Worm (Caenorhabditis elegans): ENCODE measurements around the gene F13H10.5.

Gene F13H10.5

DNA sequence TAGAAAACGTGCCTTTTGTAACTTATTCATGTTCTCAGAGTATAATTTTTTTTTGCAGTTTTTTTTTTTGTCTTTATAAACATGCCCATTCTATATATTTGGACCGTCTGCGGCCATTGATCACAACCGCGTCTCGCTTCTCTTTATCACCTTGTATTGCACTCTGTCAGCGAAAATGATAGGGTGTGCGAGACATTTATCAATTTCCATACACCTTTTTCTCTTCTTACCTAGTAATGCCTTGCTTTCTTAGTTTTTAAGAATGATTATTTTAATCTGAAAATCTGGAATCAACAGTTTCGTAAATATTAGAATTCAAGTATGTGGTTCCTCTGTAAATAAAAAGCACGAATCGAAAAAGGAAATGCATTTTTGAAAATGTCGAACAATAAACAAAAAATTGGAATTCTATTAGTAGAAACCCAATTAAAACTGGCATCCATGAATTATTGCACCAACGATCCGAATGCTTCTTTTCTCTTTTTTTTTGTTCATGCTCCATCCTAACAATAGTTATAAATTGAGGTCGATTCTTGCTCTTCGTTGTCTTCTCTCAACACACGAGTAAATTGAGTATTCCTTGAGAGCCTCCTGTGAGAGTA, 46.4 kb downstream of the F13H10.5 start:
- TF ChIP-seq pes-1 (GFP tag; IDR thresholded peaks at IDR 0.05), result no peak
- no peak for TF ChIP-seq sea-1 (GFP tag; conservative IDR thresholded peaks at IDR 0.05)
- no peak for TF ChIP-seq tbx-11 (GFP tag; IDR thresholded peaks at IDR 0.05)
- TF ChIP-seq ceh-13 (GFP tag; optimal IDR thresholded peaks at IDR 0.05), result no peak
- no peak for TF ChIP-seq scrt-1 (GFP tag; IDR thresholded peaks at IDR 0.05)
- no peak for TF ChIP-seq aly-1 (tag; optimal IDR thresholded peaks at IDR 0.05)
- no peak for TF ChIP-seq flt-1 (GFP tag; IDR thresholded peaks at IDR 0.05)
- TF ChIP-seq tbx-37 (GFP tag; conservative IDR thresholded peaks at IDR 0.05), result no peak
- no peak for TF ChIP-seq ceh-36 (tag; optimal IDR thresholded peaks at IDR 0.05)
- no peak for TF ChIP-seq hnd-1 (tag; optimal IDR thresholded peaks at IDR 0.05)
- no peak for TF ChIP-seq ama-1 (optimal IDR thresholded peaks at IDR 0.05)
- no peak for TF ChIP-seq tra-4 (tag; optimal IDR thresholded peaks at IDR 0.05)
- TF ChIP-seq F13C5.2 (tag; optimal IDR thresholded peaks at IDR 0.05), result no peak
- TF ChIP-seq hmbx-1 (tag; optimal IDR thresholded peaks at IDR 0.05), result no peak

DNA sequence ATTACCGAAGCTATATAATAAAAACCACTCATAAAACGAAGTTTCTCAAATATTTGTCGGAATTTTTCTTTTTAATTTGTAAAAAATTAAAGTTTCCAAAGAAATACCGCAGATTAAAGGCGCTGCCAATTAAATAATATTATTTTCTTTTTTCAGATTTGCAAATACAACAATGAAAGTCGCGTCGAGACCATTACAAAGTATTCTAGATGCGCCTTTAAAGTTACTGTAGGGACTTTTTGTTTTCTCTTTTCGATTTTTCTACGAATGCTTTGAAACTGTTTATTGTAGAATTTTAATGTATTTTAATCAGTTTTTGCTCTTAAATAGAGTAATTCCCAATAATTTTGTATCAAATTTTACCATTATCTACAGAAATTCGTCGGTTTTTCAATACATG, 47.4 kb downstream of the F13H10.5 start:
- TF ChIP-seq ceh-13 (GFP tag; optimal IDR thresholded peaks at IDR 0.05), result no peak
- TF ChIP-seq hnd-1 (tag; optimal IDR thresholded peaks at IDR 0.05), result no peak
- TF ChIP-seq hmg-4 (GFP tag; optimal IDR thresholded peaks at IDR 0.05), result no peak
- TF ChIP-seq F13C5.2 (tag; optimal IDR thresholded peaks at IDR 0.05), result no peak
- TF ChIP-seq tbx-11 (GFP tag; IDR thresholded peaks at IDR 0.05), result no peak
- TF ChIP-seq sea-1 (GFP tag; conservative IDR thresholded peaks at IDR 0.05), result no peak
- TF ChIP-seq pes-1 (GFP tag; IDR thresholded peaks at IDR 0.05), result no peak

DNA sequence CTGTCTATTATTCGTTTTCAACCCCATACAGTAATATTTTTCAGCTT, 47.6 kb downstream of the F13H10.5 start, which contains the start of gene kdin-1:
kdin-1 (plus strand) TSS at position 38 of the 47 bp plus-strand sequence.
- TF ChIP-seq ets-7 (tag; optimal IDR thresholded peaks at IDR 0.05), result no peak
- TF ChIP-seq hnd-1 (tag; optimal IDR thresholded peaks at IDR 0.05), result no peak
- TF ChIP-seq ceh-13 (GFP tag; optimal IDR thresholded peaks at IDR 0.05), result no peak
- TF ChIP-seq tra-4 (tag; optimal IDR thresholded peaks at IDR 0.05), result no peak
- no peak for TF ChIP-seq hmg-4 (GFP tag; optimal IDR thresholded peaks at IDR 0.05)
- no peak for TF ChIP-seq scrt-1 (GFP tag; IDR thresholded peaks at IDR 0.05)
- TF ChIP-seq tbx-11 (GFP tag; IDR thresholded peaks at IDR 0.05), result no peak
- no peak for TF ChIP-seq ama-1 (optimal IDR thresholded peaks at IDR 0.05)
- TF ChIP-seq aly-1 (tag; optimal IDR thresholded peaks at IDR 0.05), result no peak
- no peak for TF ChIP-seq sea-1 (GFP tag; conservative IDR thresholded peaks at IDR 0.05)
- TF ChIP-seq pes-1 (GFP tag; IDR thresholded peaks at IDR 0.05), result no peak
- no peak for TF ChIP-seq tbx-37 (GFP tag; conservative IDR thresholded peaks at IDR 0.05)
- no peak for TF ChIP-seq flt-1 (GFP tag; IDR thresholded peaks at IDR 0.05)
- no peak for TF ChIP-seq ceh-36 (tag; optimal IDR thresholded peaks at IDR 0.05)
- no peak for TF ChIP-seq B0310.2 (tag; optimal IDR thresholded peaks at IDR 0.05)
- no peak for TF ChIP-seq hmbx-1 (tag; optimal IDR thresholded peaks at IDR 0.05)
- TF ChIP-seq F13C5.2 (tag; optimal IDR thresholded peaks at IDR 0.05), result no peak

ce11 chrIV:11038665-11039064, 47.9 kb downstream of the F13H10.5 start:
- TF ChIP-seq flt-1 (GFP tag; IDR thresholded peaks at IDR 0.05) (no peak), hmg-4 (GFP tag; optimal IDR thresholded peaks at IDR 0.05) (no peak), aly-1 (tag; optimal IDR thresholded peaks at IDR 0.05) (no peak), F13C5.2 (tag; optimal IDR thresholded peaks at IDR 0.05) (no peak), tbx-37 (GFP tag; conservative IDR thresholded peaks at IDR 0.05) (no peak), pes-1 (GFP tag; IDR thresholded peaks at IDR 0.05) (no peak), tra-4 (tag; optimal IDR thresholded peaks at IDR 0.05) (no peak), hmbx-1 (tag; optimal IDR thresholded peaks at IDR 0.05) (no peak), ceh-13 (GFP tag; optimal IDR thresholded peaks at IDR 0.05) (no peak), ets-7 (tag; optimal IDR thresholded peaks at IDR 0.05) (no peak), ceh-36 (tag; optimal IDR thresholded peaks at IDR 0.05) (no peak), tbx-11 (GFP tag; IDR thresholded peaks at IDR 0.05) (no peak)

Measured in whole organism, early embryonic.